Comparison of ENCODE assay signal across 5 fruit fly cellular contexts in genomic region chr2L:13222225-13222648, dm6.
TF ChIP-seq lines count a peak whose summit lies in the region.

Gene Ski6, minus strand, starts transcription at chr2L:13222429.
Gene CG16812, plus strand, starts transcription at chr2L:13222587.

- TF ChIP-seq CTCF in whole organism, embryonic (GFP tag; optimal IDR thresholded peaks at IDR 0.05; lab: Kevin White, UChicago) = no peak

TF ChIP-seq in whole organism, adult, 20 proteins besides CTCF, POLR2A, EP300 and RAD21 (continues in another document):
- TF ChIP-seq CG14711 (tag; optimal IDR thresholded peaks at IDR 0.05; lab: Kevin White, UChicago) = peak; percentile 95
- peak; percentile 19 for TF ChIP-seq Clk (GFP tag; optimal IDR thresholded peaks at IDR 0.05; lab: Kevin White, UChicago)
- TF ChIP-seq cic (GFP tag; optimal IDR thresholded peaks at IDR 0.05; lab: Kevin White, UChicago) = no peak
- no peak for TF ChIP-seq cnc (optimal IDR thresholded peaks at IDR 0.05; lab: Kevin White, UChicago)
- TF ChIP-seq kay (GFP tag; lab: Kevin White, UChicago; ENCODE audit: borderline replicate concordance) = peak; percentile 93
- peak; percentile 74 for TF ChIP-seq bab1 (GFP tag; optimal IDR thresholded peaks at IDR 0.05; lab: Kevin White, UChicago)
- TF ChIP-seq pad (GFP tag; optimal IDR thresholded peaks at IDR 0.05; lab: Kevin White, UChicago) = peak; percentile 63
- peak; percentile 77 for TF ChIP-seq CG1620 (GFP tag; optimal IDR thresholded peaks at IDR 0.05; lab: Kevin White, UChicago)
- no peak for TF ChIP-seq toe (GFP tag; optimal IDR thresholded peaks at IDR 0.05; lab: Kevin White, UChicago)
- peak; percentile 44 for TF ChIP-seq Hr96 (GFP tag; optimal IDR thresholded peaks at IDR 0.05; lab: Kevin White, UChicago)
- TF ChIP-seq CG33017 (tag; optimal IDR thresholded peaks at IDR 0.05; lab: Kevin White, UChicago) = peak; percentile 81
- TF ChIP-seq CG7101 (tag; optimal IDR thresholded peaks at IDR 0.05; lab: Kevin White, UChicago) = peak; percentile 85
- TF ChIP-seq Crg-1 (GFP tag; optimal IDR thresholded peaks at IDR 0.05; lab: Kevin White, UChicago) = peak; percentile 59
- TF ChIP-seq ovo (GFP tag; optimal IDR thresholded peaks at IDR 0.05; lab: Kevin White, UChicago) = peak; percentile 30
- peak; percentile 40 for TF ChIP-seq CG12768 (GFP tag; optimal IDR thresholded peaks at IDR 0.05; lab: Kevin White, UChicago)
- TF ChIP-seq CG5204 (GFP tag; optimal IDR thresholded peaks at IDR 0.05; lab: Kevin White, UChicago) = no peak
- TF ChIP-seq Mnt (GFP tag; optimal IDR thresholded peaks at IDR 0.05; lab: Kevin White, UChicago) = peak; percentile 90
- TF ChIP-seq CG11617 (GFP tag; optimal IDR thresholded peaks at IDR 0.05; lab: Kevin White, UChicago) = peak; percentile 52

TF ChIP-seq in whole organism, embryonic, 481 proteins besides CTCF, POLR2A, EP300 and RAD21 (continues in another document):
- TF ChIP-seq dmrt99B (tag; optimal IDR thresholded peaks at IDR 0.05; lab: Kevin White, UChicago) (no peak), CG6654 (GFP tag; optimal IDR thresholded peaks at IDR 0.05; lab: Kevin White, UChicago) (no peak), unpg (GFP tag; optimal IDR thresholded peaks at IDR 0.05; lab: Kevin White, UChicago) (no peak), CG9876 (GFP tag; optimal IDR thresholded peaks at IDR 0.05; lab: Kevin White, UChicago) (no peak), CG13894 (tag; optimal IDR thresholded peaks at IDR 0.05; lab: Kevin White, UChicago) (no peak), CG1832 (GFP tag; optimal IDR thresholded peaks at IDR 0.05; lab: Kevin White, UChicago) (no peak), Hsf (GFP tag; optimal IDR thresholded peaks at IDR 0.05; lab: Kevin White, UChicago) (peak; percentile 62), CG4360 (GFP tag; IDR thresholded peaks at IDR 0.05; lab: Robert Waterston, UW) (no peak), CG7271 (tag; optimal IDR thresholded peaks at IDR 0.05; lab: Kevin White, UChicago) (peak; percentile 49), CG3847 (GFP tag; IDR thresholded peaks at IDR 0.05; lab: Robert Waterston, UW) (peak; percentile 69), CG6854 (GFP tag; optimal IDR thresholded peaks at IDR 0.05; lab: Kevin White, UChicago) (no peak), dm (GFP tag; optimal IDR thresholded peaks at IDR 0.05; lab: Kevin White, UChicago) (peak; percentile 43), dysf (GFP tag; IDR thresholded peaks at IDR 0.05; lab: Robert Waterston, UW) (peak; percentile 60; the same call in 2 of the 3 replicates), usp (GFP tag; optimal IDR thresholded peaks at IDR 0.05; lab: Kevin White, UChicago) (no peak), BtbVII (GFP tag; optimal IDR thresholded peaks at IDR 0.05; lab: Kevin White, UChicago) (no peak), org-1 (GFP tag; optimal IDR thresholded peaks at IDR 0.05; lab: Kevin White, UChicago) (no peak), CG11560 (tag; IDR thresholded peaks at IDR 0.05; lab: Robert Waterston, UW) (no peak), CG4820 (GFP tag; optimal IDR thresholded peaks at IDR 0.05; lab: Kevin White, UChicago) (peak; percentile 53), CG2678 (tag; optimal IDR thresholded peaks at IDR 0.05; lab: Kevin White, UChicago) (no peak)

TF ChIP-seq in whole organism, prepupa, 60 proteins besides CTCF, POLR2A, EP300 and RAD21 (continues in another document):
- TF ChIP-seq eg (GFP tag; IDR thresholded peaks at IDR 0.05; lab: Robert Waterston, UW) = peak; percentile 66
- TF ChIP-seq fd59A (GFP tag; optimal IDR thresholded peaks at IDR 0.05; lab: Kevin White, UChicago) = no peak
- TF ChIP-seq dac (GFP tag; optimal IDR thresholded peaks at IDR 0.05; lab: Kevin White, UChicago) = no peak
- TF ChIP-seq CG8632 (GFP tag; optimal IDR thresholded peaks at IDR 0.05; lab: Kevin White, UChicago) = peak; percentile 41
- TF ChIP-seq CG11294 (GFP tag; IDR thresholded peaks at IDR 0.05; lab: Robert Waterston, UW) = no peak
- no peak for TF ChIP-seq Ets96B (tag; optimal IDR thresholded peaks at IDR 0.05; lab: Kevin White, UChicago)
- TF ChIP-seq dsx (GFP tag; optimal IDR thresholded peaks at IDR 0.05; lab: Kevin White, UChicago; ENCODE audit: poor library complexity, severe bottlenecking) = no peak
- no peak for TF ChIP-seq Eip93F (GFP tag; optimal IDR thresholded peaks at IDR 0.05; lab: Kevin White, UChicago)
- TF ChIP-seq CG32006 (GFP tag; optimal IDR thresholded peaks at IDR 0.05; lab: Kevin White, UChicago) = no peak
- no peak for TF ChIP-seq salr (GFP tag; optimal IDR thresholded peaks at IDR 0.05; lab: Kevin White, UChicago)
- TF ChIP-seq CG9139 (GFP tag; optimal IDR thresholded peaks at IDR 0.05; lab: Kevin White, UChicago) = no peak
- TF ChIP-seq Lpt (GFP tag; optimal IDR thresholded peaks at IDR 0.05; lab: Kevin White, UChicago) = no peak
- TF ChIP-seq CG6163 (GFP tag; IDR thresholded peaks at IDR 0.05; lab: Robert Waterston, UW) = no peak
- no peak for TF ChIP-seq CG6276 (GFP tag; optimal IDR thresholded peaks at IDR 0.05; lab: Kevin White, UChicago)
- peak; percentile 60; the same call in 1 of the 2 replicates for TF ChIP-seq CG15336 (GFP tag; IDR thresholded peaks at IDR 0.05; lab: Robert Waterston, UW)
- peak; percentile 37 for TF ChIP-seq Ets21C (GFP tag; optimal IDR thresholded peaks at IDR 0.05; lab: Kevin White, UChicago)
- TF ChIP-seq CG31627 (GFP tag; optimal IDR thresholded peaks at IDR 0.05; lab: Kevin White, UChicago) = peak; percentile 51
- TF ChIP-seq CG34406 (GFP tag; optimal IDR thresholded peaks at IDR 0.05; lab: Kevin White, UChicago) = peak; percentile 48
- TF ChIP-seq CG8119 (GFP tag; IDR thresholded peaks at IDR 0.05; lab: Robert Waterston, UW) = peak; percentile 43; the same call in 1 of the 3 replicates
- peak; percentile 49 for TF ChIP-seq cyc (GFP tag; optimal IDR thresholded peaks at IDR 0.05; lab: Kevin White, UChicago)

TF ChIP-seq in whole organism, pupa, 21 proteins besides CTCF, POLR2A, EP300 and RAD21:
- TF ChIP-seq D1 (tag; optimal IDR thresholded peaks at IDR 0.05; lab: Kevin White, UChicago) = no peak
- TF ChIP-seq CG32121 (GFP tag; IDR thresholded peaks at IDR 0.05; lab: Robert Waterston, UW) = peak; percentile 33; the same call in 1 of the 2 replicates
- peak; percentile 22 for TF ChIP-seq CG34367 (tag; optimal IDR thresholded peaks at IDR 0.05; lab: Kevin White, UChicago)
- no peak for TF ChIP-seq CG17806 (tag; optimal IDR thresholded peaks at IDR 0.05; lab: Kevin White, UChicago)
- TF ChIP-seq CG10348 (GFP tag; IDR thresholded peaks at IDR 0.05; lab: Robert Waterston, UW) = no peak
- TF ChIP-seq CG8301 (tag; optimal IDR thresholded peaks at IDR 0.05; lab: Kevin White, UChicago) = no peak
- peak; percentile 67 for TF ChIP-seq Ets98B (GFP tag; IDR thresholded peaks at IDR 0.05; lab: Robert Waterston, UW)
- no peak for TF ChIP-seq Pif1A (GFP tag; optimal IDR thresholded peaks at IDR 0.05; lab: Kevin White, UChicago)
- TF ChIP-seq CG15710 (tag; optimal IDR thresholded peaks at IDR 0.05; lab: Kevin White, UChicago) = peak; percentile 62
- 0 out of 3 replicates have a peak, but pooled peaks have one; percentile 27 for TF ChIP-seq CG4496 (GFP tag; IDR thresholded peaks at IDR 0.05; lab: Robert Waterston, UW)
- no peak for TF ChIP-seq CG8159 (tag; optimal IDR thresholded peaks at IDR 0.05; lab: Kevin White, UChicago)
- TF ChIP-seq fd96Ca (GFP tag; IDR thresholded peaks at IDR 0.05; lab: Robert Waterston, UW) = no peak
- TF ChIP-seq CG9948 (tag; optimal IDR thresholded peaks at IDR 0.05; lab: Kevin White, UChicago) = no peak
- no peak for TF ChIP-seq rn (GFP tag; IDR thresholded peaks at IDR 0.05; lab: Robert Waterston, UW)
- TF ChIP-seq Pif1B (GFP tag; optimal IDR thresholded peaks at IDR 0.05; lab: Kevin White, UChicago) = no peak
- 0 out of 2 replicates have a peak, but pooled peaks have one; percentile 47 for TF ChIP-seq CG12605 (GFP tag; IDR thresholded peaks at IDR 0.05; lab: Robert Waterston, UW)
TF ChIP-seq in whole organism, pupa: peak in this region for 6.

TF ChIP-seq in whole organism, wandering third instar larva, 38 proteins besides CTCF, POLR2A, EP300 and RAD21:
- TF ChIP-seq HLH106 (tag; optimal IDR thresholded peaks at IDR 0.05; lab: Kevin White, UChicago) (peak; percentile 79), OdsH (GFP tag; optimal IDR thresholded peaks at IDR 0.05; lab: Kevin White, UChicago) (peak; percentile 70), sage (GFP tag; optimal IDR thresholded peaks at IDR 0.05; lab: Kevin White, UChicago) (peak; percentile 51), h (GFP tag; optimal IDR thresholded peaks at IDR 0.05; lab: Kevin White, UChicago) (peak; percentile 73), GATAd (GFP tag; optimal IDR thresholded peaks at IDR 0.05; lab: Kevin White, UChicago) (no peak), Dif (GFP tag; optimal IDR thresholded peaks at IDR 0.05; lab: Kevin White, UChicago; ENCODE audit: partially characterized antibody) (no peak), dl (GFP tag; optimal IDR thresholded peaks at IDR 0.05; lab: Kevin White, UChicago; ENCODE audit: insufficient read depth in 1 of 2, partially characterized antibody in 2 of 2) (no peak), Hr83 (GFP tag; optimal IDR thresholded peaks at IDR 0.05; lab: Kevin White, UChicago; ENCODE audit: poor library complexity, severe bottlenecking) (peak; percentile 36), br (GFP tag; optimal IDR thresholded peaks at IDR 0.05; lab: Kevin White, UChicago) (no peak), CG9705 (GFP tag; optimal IDR thresholded peaks at IDR 0.05; lab: Kevin White, UChicago) (peak; percentile 40), ey (GFP tag; optimal IDR thresholded peaks at IDR 0.05; lab: Kevin White, UChicago) (peak; percentile 46), sv (GFP tag; optimal IDR thresholded peaks at IDR 0.05; lab: Kevin White, UChicago) (peak; percentile 31)
TF ChIP-seq in whole organism, wandering third instar larva: peak in this region for 8.
